Worm (Caenorhabditis elegans): Measurements from ENCODE around the gene ensh-1.

ensh-1 gene

ce11 chrX:8933508-8933907, 28.3 kb downstream of the ensh-1 start:
- TF ChIP-seq dao-5 (tag; optimal IDR thresholded peaks at IDR 0.05), result no peak
- no peak for TF ChIP-seq W03F9.2 (tag; optimal IDR thresholded peaks at IDR 0.05)
- no peak for TF ChIP-seq him-1 (tag; optimal IDR thresholded peaks at IDR 0.05)

ce11 chrX:8934246-8934645, 29.1 kb downstream of the ensh-1 start:
- no peak for TF ChIP-seq W03F9.2 (tag; optimal IDR thresholded peaks at IDR 0.05)
- no peak for TF ChIP-seq him-1 (tag; optimal IDR thresholded peaks at IDR 0.05)
- no peak for TF ChIP-seq dao-5 (tag; optimal IDR thresholded peaks at IDR 0.05)

- TF ChIP-seq dao-5 (tag; optimal IDR thresholded peaks at IDR 0.05), result no peak
- no peak for TF ChIP-seq W03F9.2 (tag; optimal IDR thresholded peaks at IDR 0.05)
- TF ChIP-seq him-1 (tag; optimal IDR thresholded peaks at IDR 0.05), result no peak
Observed at ce11 chrX:8934988-8935387, 29.8 kb downstream of the ensh-1 start.

ce11 chrX:8939389-8939788, 34.2 kb downstream of the ensh-1 start:
- TF ChIP-seq dao-5 (tag; optimal IDR thresholded peaks at IDR 0.05) (no peak), him-1 (tag; optimal IDR thresholded peaks at IDR 0.05) (no peak), W03F9.2 (tag; optimal IDR thresholded peaks at IDR 0.05) (no peak)

ce11 chrX:8940059-8940458, 34.9 kb downstream of the ensh-1 start, which contains the start of gene dylt-2:
dylt-2 (minus strand) TSS chrX:8940159.
- TF ChIP-seq him-1 (tag; optimal IDR thresholded peaks at IDR 0.05) (no peak), dao-5 (tag; optimal IDR thresholded peaks at IDR 0.05) (no peak), W03F9.2 (tag; optimal IDR thresholded peaks at IDR 0.05) (no peak)

ce11 chrX:8944078-8944477, 38.9 kb downstream of the ensh-1 start:
- TF ChIP-seq dao-5 (tag; optimal IDR thresholded peaks at IDR 0.05) (no peak), W03F9.2 (tag; optimal IDR thresholded peaks at IDR 0.05) (peak; percentile 34)

- TF ChIP-seq him-1 (tag; optimal IDR thresholded peaks at IDR 0.05) (no peak), W03F9.2 (tag; optimal IDR thresholded peaks at IDR 0.05) (no peak), dao-5 (tag; optimal IDR thresholded peaks at IDR 0.05) (no peak)
Observed at ce11 chrX:8945011-8945410, 39.8 kb downstream of the ensh-1 start.

- TF ChIP-seq dao-5 (tag; optimal IDR thresholded peaks at IDR 0.05) (no peak), W03F9.2 (tag; optimal IDR thresholded peaks at IDR 0.05) (no peak), him-1 (tag; optimal IDR thresholded peaks at IDR 0.05) (no peak)
Observed at ce11 chrX:8950507-8951028, 45.4 kb downstream of the ensh-1 start, which contains the start of gene trk-1. trk-1 (minus strand) TSS chrX:8950978.

ce11 chrX:8952007-8952406, 46.8 kb downstream of the ensh-1 start:
- TF ChIP-seq W03F9.2 (tag; optimal IDR thresholded peaks at IDR 0.05), result no peak
- no peak for TF ChIP-seq him-1 (tag; optimal IDR thresholded peaks at IDR 0.05)
- no peak for TF ChIP-seq dao-5 (tag; optimal IDR thresholded peaks at IDR 0.05)

ce11 chrX:8953011-8953410, 47.8 kb downstream of the ensh-1 start:
- TF ChIP-seq W03F9.2 (tag; optimal IDR thresholded peaks at IDR 0.05) (no peak), him-1 (tag; optimal IDR thresholded peaks at IDR 0.05) (no peak), dao-5 (tag; optimal IDR thresholded peaks at IDR 0.05) (no peak)

ce11 chrX:8955808-8956207, 50.6 kb downstream of the ensh-1 start:
- no peak for TF ChIP-seq him-1 (tag; optimal IDR thresholded peaks at IDR 0.05)
- no peak for TF ChIP-seq dao-5 (tag; optimal IDR thresholded peaks at IDR 0.05)
- TF ChIP-seq W03F9.2 (tag; optimal IDR thresholded peaks at IDR 0.05), result no peak

ce11 chrX:8957974-8958373, 52.8 kb downstream of the ensh-1 start:
- no peak for TF ChIP-seq him-1 (tag; optimal IDR thresholded peaks at IDR 0.05)
- no peak for TF ChIP-seq dao-5 (tag; optimal IDR thresholded peaks at IDR 0.05)
- TF ChIP-seq W03F9.2 (tag; optimal IDR thresholded peaks at IDR 0.05), result no peak

All from whole organism, L4/young adult.